Worm (Caenorhabditis elegans) whole organism, young adult: Measurements from ENCODE around the gene F43G6.10.
A peak's percentile ranks its signal among the peaks of the same experiment; 100 is the strongest.

Experiments used
- B0019.2 ChIP-seq: fragments of 200-800 bp; sonication (Bioruptor generic); conservative IDR thresholded peaks from 2 replicates; pipeline ENCODE4 v1.3.6; 2022; ENCODE audit warnings: missing genetic modification reagents, missing genetic modification characterization, missing compliant biosample characterization
- B0035.1 ChIP-seq: sonication (generic microtip); optimal IDR thresholded peaks from 2 replicates; lab custom pipeline; 2016; ENCODE audit warnings: missing genetic modification characterization, mild to moderate bottlenecking, missing compliant biosample characterization, missing genotype, missing genetic modification reagents
- B0261.1 ChIP-seq: sonication (generic microtip); optimal IDR thresholded peaks from 2 replicates; lab custom pipeline; 2016; ENCODE audit warnings: mild to moderate bottlenecking, missing genetic modification characterization, moderate library complexity, missing compliant biosample characterization
- C17E4.6 ChIP-seq: fragments of 200-800 bp; sonication (Bioruptor generic); IDR thresholded peaks from 2 replicates; pipeline ENCODE4 v1.3.6; 2022; ENCODE audit warnings: missing genetic modification reagents, missing genetic modification characterization, missing compliant biosample characterization
- F10E7.11 ChIP-seq: sonication (generic microtip); optimal IDR thresholded peaks from 2 replicates; lab custom pipeline; 2017; ENCODE audit warnings: mild to moderate bottlenecking, missing genetic modification characterization, moderate library complexity, missing compliant biosample characterization
- F39B2.1 ChIP-seq: fragments of 200-800 bp; sonication (Bioruptor generic); IDR thresholded peaks from 2 replicates; pipeline ENCODE4 v1.3.6; 2022; ENCODE audit warnings: missing genetic modification reagents, missing genetic modification characterization, missing compliant biosample characterization
- F49E8.2 ChIP-seq: sonication (generic microtip); optimal IDR thresholded peaks from 3 replicates; lab custom pipeline; 2017; ENCODE audit warnings: missing genetic modification characterization, mild to moderate bottlenecking, missing compliant biosample characterization, antibody characterized with exemption, moderate library complexity; ENCODE audit not compliant: insufficient read depth
- F55B11.4 ChIP-seq: sonication (generic microtip); optimal IDR thresholded peaks from 2 replicates; lab custom pipeline; 2016; ENCODE audit warnings: missing compliant biosample characterization, missing genetic modification characterization, borderline replicate concordance; ENCODE audit not compliant: insufficient read depth
- F57C9.4 ChIP-seq: sonication (generic microtip); optimal IDR thresholded peaks from 2 replicates; lab custom pipeline; 2017; ENCODE audit warnings: mild to moderate bottlenecking, missing genetic modification characterization, missing compliant biosample characterization
- K11D2.4 ChIP-seq: fragments of 200-800 bp; sonication (Bioruptor generic); IDR thresholded peaks from 2 replicates; pipeline ENCODE4 v1.3.6; 2022; ENCODE audit warnings: missing genetic modification reagents, missing genetic modification characterization, missing compliant biosample characterization
- T07F8.4 ChIP-seq: sonication (generic microtip); optimal IDR thresholded peaks from 2 replicates; lab custom pipeline; 2016; ENCODE audit warnings: mild to moderate bottlenecking, missing genetic modification characterization, moderate library complexity, missing compliant biosample characterization
- Y53G8AR.9 ChIP-seq: fragments of 200-800 bp; sonication (Bioruptor generic); conservative IDR thresholded peaks from 2 replicates; pipeline ENCODE4 v1.3.6; 2022; ENCODE audit warnings: missing genetic modification reagents, missing genetic modification characterization, missing compliant biosample characterization
- Y56A3A.18 ChIP-seq: fragments of 200-800 bp; sonication (Bioruptor generic); IDR thresholded peaks from 2 replicates; pipeline ENCODE4 v1.3.6; 2022; ENCODE audit warnings: missing genetic modification reagents, missing genetic modification characterization, missing compliant biosample characterization
- Y67H2A.10 ChIP-seq: fragments of 200-800 bp; sonication (Bioruptor generic); conservative IDR thresholded peaks from 2 replicates; pipeline ENCODE4 v1.3.6; 2022; ENCODE audit warnings: missing genetic modification reagents, missing genetic modification characterization, missing compliant biosample characterization
- ZK185.1 ChIP-seq: sonication (generic microtip); optimal IDR thresholded peaks from 2 replicates; lab custom pipeline; 2016; ENCODE audit warnings: mild to moderate bottlenecking, missing genetic modification characterization, missing compliant biosample characterization; ENCODE audit not compliant: poor library complexity, severe bottlenecking
- aptf-2 ChIP-seq: fragments of 200-800 bp; sonication (Bioruptor generic); conservative IDR thresholded peaks from 2 replicates; pipeline ENCODE4 v1.3.6; 2022; ENCODE audit warnings: missing genetic modification reagents, missing genetic modification characterization, missing compliant biosample characterization
- aptf-3 ChIP-seq: fragments of 200-800 bp; sonication (Bioruptor generic); IDR thresholded peaks from 2 replicates; pipeline ENCODE4 v1.3.6; 2022; ENCODE audit warnings: missing genetic modification characterization, missing compliant biosample characterization
- atf-7 ChIP-seq: sonication (generic microtip); optimal IDR thresholded peaks from 2 replicates; lab custom pipeline; 2017; ENCODE audit warnings: mild to moderate bottlenecking, missing genetic modification characterization, missing compliant biosample characterization
- attf-3 ChIP-seq: fragments of 200-800 bp; sonication (Bioruptor generic); conservative IDR thresholded peaks from 2 replicates; pipeline ENCODE4 v1.3.6; 2022; ENCODE audit warnings: missing genetic modification reagents, missing genetic modification characterization, missing compliant biosample characterization
- attf-6 ChIP-seq: fragments of 200-800 bp; sonication (Bioruptor generic); IDR thresholded peaks from 2 replicates; pipeline ENCODE4 v1.3.6; 2022; ENCODE audit warnings: missing genetic modification reagents, missing genetic modification characterization, missing compliant biosample characterization
- bed-2 ChIP-seq: fragments of 200-800 bp; sonication (Bioruptor generic); IDR thresholded peaks from 2 replicates; pipeline ENCODE4 v1.3.6; 2022; ENCODE audit warnings: missing genetic modification reagents, missing genetic modification characterization, missing compliant biosample characterization
- ceh-58 ChIP-seq: fragments of 200-800 bp; sonication (Bioruptor generic); IDR thresholded peaks from 2 replicates; pipeline ENCODE4 v1.3.6; 2022; ENCODE audit warnings: missing genetic modification characterization, missing compliant biosample characterization
- ceh-91 ChIP-seq: fragments of 200-800 bp; sonication (Bioruptor generic); IDR thresholded peaks from 2 replicates; pipeline ENCODE4 v1.3.6; 2022; ENCODE audit warnings: missing genetic modification reagents, missing genetic modification characterization, missing compliant biosample characterization
- die-1 ChIP-seq: sonication (generic microtip); optimal IDR thresholded peaks from 2 replicates; lab custom pipeline; 2016; ENCODE audit warnings: missing genotype, mild to moderate bottlenecking, missing genetic modification characterization, missing compliant biosample characterization
- dpff-1 ChIP-seq: sonication (generic microtip); optimal IDR thresholded peaks from 2 replicates; lab custom pipeline; 2017; ENCODE audit warnings: mild to moderate bottlenecking, missing genetic modification characterization, missing compliant biosample characterization
- egrh-3 ChIP-seq: fragments of 200-800 bp; sonication (Bioruptor generic); IDR thresholded peaks from 2 replicates; pipeline ENCODE4 v1.3.6; 2022; ENCODE audit warnings: missing genetic modification reagents, missing genetic modification characterization, missing compliant biosample characterization
- gei-17 ChIP-seq: fragments of 200-800 bp; sonication (Bioruptor generic); optimal IDR thresholded peaks from 2 replicates; lab custom pipeline; 2018; ENCODE audit warnings: mild to moderate bottlenecking, missing genetic modification characterization, missing compliant biosample characterization
- him-1 ChIP-seq: sonication (generic microtip); optimal IDR thresholded peaks from 2 replicates; lab custom pipeline; 2016; ENCODE audit warnings: missing genotype, missing genetic modification reagents, missing genetic modification characterization, missing compliant biosample characterization
- hlh-12 ChIP-seq: sonication (generic microtip); optimal IDR thresholded peaks from 2 replicates; lab custom pipeline; 2016; ENCODE audit warnings: missing genetic modification characterization, missing compliant biosample characterization
- hmg-1.2 ChIP-seq: fragments of 200-800 bp; sonication (Bioruptor generic); IDR thresholded peaks from 2 replicates; pipeline ENCODE4 v1.3.6; 2022; ENCODE audit warnings: missing genetic modification reagents, missing genetic modification characterization, missing compliant biosample characterization
- hsf-1 ChIP-seq: fragments of 200-800 bp; sonication (Bioruptor generic); IDR thresholded peaks from 2 replicates; pipeline ENCODE4 v1.3.6; 2022; ENCODE audit warnings: missing genetic modification reagents, missing genetic modification characterization, missing compliant biosample characterization
- lag-1 ChIP-seq: fragments of 200-800 bp; sonication (Bioruptor generic); IDR thresholded peaks from 2 replicates; pipeline ENCODE4 v1.3.6; 2022; ENCODE audit warnings: missing genetic modification reagents, missing genetic modification characterization, missing compliant biosample characterization
- lin-26 ChIP-seq: fragments of 200-800 bp; sonication (Bioruptor generic); IDR thresholded peaks from 2 replicates; pipeline ENCODE4 v1.3.6; 2022; ENCODE audit warnings: missing genetic modification reagents, missing genetic modification characterization, missing compliant biosample characterization
- lsl-1 ChIP-seq: fragments of 200-800 bp; sonication (Bioruptor generic); optimal IDR thresholded peaks from 2 replicates; lab custom pipeline; 2018; ENCODE audit warnings: mild to moderate bottlenecking, missing genetic modification characterization, moderate library complexity, missing compliant biosample characterization
- madf-10 ChIP-seq: sonication (generic microtip); optimal IDR thresholded peaks from 2 replicates; lab custom pipeline; 2016; ENCODE audit warnings: mild to moderate bottlenecking, missing genetic modification characterization, missing compliant biosample characterization
- mcd-1 ChIP-seq: fragments of 200-800 bp; sonication (Bioruptor generic); IDR thresholded peaks from 2 replicates; pipeline ENCODE4 v1.3.6; 2022; ENCODE audit warnings: missing genetic modification reagents, missing genetic modification characterization, missing compliant biosample characterization
- mes-4 ChIP-seq: sonication (generic microtip); optimal IDR thresholded peaks from 2 replicates; lab custom pipeline; 2016; ENCODE audit warnings: missing genotype, missing genetic modification characterization, missing compliant biosample characterization
- nfyb-1 ChIP-seq: fragments of 200-800 bp; sonication (Bioruptor generic); IDR thresholded peaks from 2 replicates; pipeline ENCODE4 v1.3.6; 2022; ENCODE audit warnings: missing genetic modification reagents, missing genetic modification characterization, missing compliant biosample characterization
- nhr-90 ChIP-seq: sonication (generic microtip); optimal IDR thresholded peaks from 2 replicates; lab custom pipeline; 2016; ENCODE audit warnings: missing genotype, mild to moderate bottlenecking, missing genetic modification characterization, missing compliant biosample characterization
- pbrm-1 ChIP-seq: fragments of 200-800 bp; sonication (Bioruptor generic); IDR thresholded peaks from 2 replicates; pipeline ENCODE4 v1.3.6; 2022; ENCODE audit warnings: missing genetic modification reagents, missing genetic modification characterization, missing compliant biosample characterization
- rcor-1 ChIP-seq: fragments of 200-800 bp; sonication (Bioruptor generic); IDR thresholded peaks from 2 replicates; pipeline ENCODE4 v1.3.6; 2022; ENCODE audit warnings: missing genetic modification reagents, missing genetic modification characterization, missing compliant biosample characterization
- rec-8 ChIP-seq, 2 experiments: sonication (generic microtip); optimal IDR thresholded peaks; 2 replicates each; lab custom pipeline; 2016; ENCODE audit warnings: mild to moderate bottlenecking in 2 of 2, missing genetic modification characterization in 2 of 2, missing genetic modification reagents in 2 of 2, missing genotype in 2 of 2, missing biosample characterization in 1 of 2, missing compliant biosample characterization in 1 of 2, moderate library complexity in 1 of 2
- sea-2 ChIP-seq: fragments of 200-800 bp; sonication (Bioruptor generic); IDR thresholded peaks from 2 replicates; pipeline ENCODE4 v1.3.6; 2022; ENCODE audit warnings: missing genetic modification characterization, missing compliant biosample characterization
- sptf-2 ChIP-seq: fragments of 200-800 bp; sonication (Bioruptor generic); optimal IDR thresholded peaks from 2 replicates; lab custom pipeline; 2018; ENCODE audit warnings: mild to moderate bottlenecking, missing genetic modification characterization, missing compliant biosample characterization
- ztf-18 ChIP-seq: sonication (generic microtip); optimal IDR thresholded peaks from 2 replicates; lab custom pipeline; 2016; ENCODE audit warnings: missing genotype, mild to moderate bottlenecking, missing genetic modification characterization, missing compliant biosample characterization
- ztf-25 ChIP-seq: fragments of 200-800 bp; sonication (Bioruptor generic); IDR thresholded peaks from 2 replicates; pipeline ENCODE4 v1.3.6; 2022; ENCODE audit warnings: missing genetic modification reagents, missing genetic modification characterization, missing compliant biosample characterization
- ztf-28 ChIP-seq: fragments of 200-800 bp; sonication (Bioruptor generic); IDR thresholded peaks from 2 replicates; pipeline ENCODE4 v1.3.6; 2022; ENCODE audit warnings: missing genetic modification reagents, missing genetic modification characterization, missing compliant biosample characterization
- ztf-3 ChIP-seq: fragments of 200-800 bp; sonication (Bioruptor generic); optimal IDR thresholded peaks from 2 replicates; lab custom pipeline; 2018; ENCODE audit warnings: mild to moderate bottlenecking, missing genetic modification characterization, missing compliant biosample characterization
- ztf-6 ChIP-seq: fragments of 200-800 bp; sonication (Bioruptor generic); IDR thresholded peaks from 2 replicates; pipeline ENCODE4 v1.3.6; 2022; ENCODE audit warnings: missing genetic modification reagents, missing genetic modification characterization, missing compliant biosample characterization

F43G6.10 gene

ce11 chrII:11782493-11782892 lies 26.7 kb upstream of the F43G6.10 start, which contains the start of gene F43G6.16 (continued):
- peak; percentile 64; the same call in 1 of the 2 replicates for TF ChIP-seq C17E4.6
- peak; percentile 95 for TF ChIP-seq F49E8.2
- no peak for TF ChIP-seq F39B2.1 (GFP tag; lab: Robert Waterston, UW)
- TF ChIP-seq attf-6 (GFP tag; lab: Robert Waterston, UW), result peak; percentile 73; the same call in 1 of the 2 replicates
- peak; percentile 53 for TF ChIP-seq ztf-18 (tag; lab: Kevin White, UChicago)
- no peak for TF ChIP-seq egrh-3
- no peak for TF ChIP-seq B0035.1 (tag; lab: Kevin White, UChicago)
- TF ChIP-seq F55B11.4, result no peak
- TF ChIP-seq ztf-25 (GFP tag; lab: Robert Waterston, UW), result 0 out of 2 replicates have a peak, but pooled peaks have one; percentile 54
- no peak for TF ChIP-seq mes-4 (tag; lab: Kevin White, UChicago)
- TF ChIP-seq Y56A3A.18 (GFP tag; lab: Robert Waterston, UW), result no peak
- TF ChIP-seq ceh-91 (GFP tag; lab: Robert Waterston, UW), result peak; percentile 97
- TF ChIP-seq ztf-6 (GFP tag; lab: Robert Waterston, UW), result no peak
- TF ChIP-seq nhr-90 (tag; lab: Kevin White, UChicago), result no peak
- TF ChIP-seq lsl-1 (GFP tag; lab: Kevin White, UChicago), result peak; percentile 99
- TF ChIP-seq mcd-1 (GFP tag; lab: Robert Waterston, UW), result peak; percentile 94
- TF ChIP-seq ztf-28 (GFP tag; lab: Robert Waterston, UW), result peak; percentile 76; the same call in 1 of the 2 replicates
- TF ChIP-seq rec-8 (tag; optimal IDR thresholded peaks at IDR 0.05; lab: Kevin White, UChicago), result no peak
- TF ChIP-seq ztf-3 (GFP tag; lab: Kevin White, UChicago), result no peak
- no peak for TF ChIP-seq K11D2.4 (GFP tag; lab: Robert Waterston, UW)
- TF ChIP-seq aptf-2 (GFP tag; lab: Robert Waterston, UW), result peak; percentile 28; the same call in 1 of the 2 replicates
- TF ChIP-seq attf-3, result peak; percentile 25; the same call in 1 of the 2 replicates
- no peak for TF ChIP-seq madf-10
- TF ChIP-seq T07F8.4 (tag; lab: Kevin White, UChicago), result no peak
- no peak for TF ChIP-seq die-1 (tag; lab: Kevin White, UChicago)
- 0 out of 2 replicates have a peak, but pooled peaks have one; percentile 50 for TF ChIP-seq nfyb-1 (GFP tag; lab: Robert Waterston, UW)
- no peak for TF ChIP-seq lin-26 (GFP tag; lab: Robert Waterston, UW)
- TF ChIP-seq sea-2 (GFP tag; lab: Robert Waterston, UW), result no peak
- TF ChIP-seq gei-17 (GFP tag; lab: Kevin White, UChicago), result no peak
- TF ChIP-seq F10E7.11 (tag; lab: Kevin White, UChicago), result no peak
- TF ChIP-seq rcor-1, result peak; percentile 82
- TF ChIP-seq hmg-1.2 (GFP tag; lab: Robert Waterston, UW), result peak; percentile 57
- no peak for TF ChIP-seq lag-1
- no peak for TF ChIP-seq bed-2
- no peak for TF ChIP-seq ZK185.1 (tag; lab: Kevin White, UChicago)
- peak; percentile 86 for TF ChIP-seq hsf-1
- TF ChIP-seq atf-7 (tag; lab: Kevin White, UChicago), result no peak
- TF ChIP-seq sptf-2, result no peak
- TF ChIP-seq ceh-58 (GFP tag; lab: Robert Waterston, UW), result no peak
- TF ChIP-seq aptf-3, result no peak
- TF ChIP-seq dpff-1 (tag; lab: Kevin White, UChicago), result no peak
- peak; percentile 73 for TF ChIP-seq B0019.2 (GFP tag; lab: Robert Waterston, UW)
- no peak for TF ChIP-seq Y67H2A.10 (GFP tag; lab: Robert Waterston, UW)
- no peak for TF ChIP-seq F57C9.4
- no peak for TF ChIP-seq hlh-12 (tag; lab: Kevin White, UChicago)
- peak; percentile 77 for TF ChIP-seq pbrm-1 (GFP tag; lab: Robert Waterston, UW)
- peak; percentile 92 for TF ChIP-seq Y53G8AR.9 (GFP tag; lab: Robert Waterston, UW)
- TF ChIP-seq him-1 (tag; lab: Kevin White, UChicago), result peak; percentile 71
- TF ChIP-seq B0261.1, result no peak
